Worm (Caenorhabditis elegans) whole organism, late embryonic: ENCODE data around the gene C24H12.4.

Experiments used
- K09A11.1 ChIP-seq: sonication (generic microtip); optimal IDR thresholded peaks from 2 replicates; lab custom pipeline; 2017; ENCODE audit warnings: antibody characterized with exemption, mild to moderate bottlenecking, missing genetic modification characterization, missing compliant biosample characterization; ENCODE audit not compliant: insufficient read depth
- elt-2 ChIP-seq: sonication (generic microtip); optimal IDR thresholded peaks from 2 replicates; lab custom pipeline; 2016; ENCODE audit warnings: missing genetic modification reagents, missing genetic modification characterization, missing compliant biosample characterization
- hlh-8 ChIP-seq: sonication (generic microtip); optimal IDR thresholded peaks from 2 replicates; lab custom pipeline; 2016; ENCODE audit warnings: missing genotype, missing genetic modification characterization, missing compliant biosample characterization
- nfya-1 ChIP-seq: sonication (generic microtip); optimal IDR thresholded peaks from 2 replicates; lab custom pipeline; 2017; ENCODE audit warnings: missing genetic modification characterization, mild to moderate bottlenecking, missing compliant biosample characterization, antibody characterized with exemption, moderate library complexity
- pha-4 ChIP-seq: fragments of 150-350 bp; optimal IDR thresholded peaks from 2 replicates; lab custom pipeline; 2018; ENCODE audit warnings: missing biosample characterization, missing genetic modification reagents, missing genetic modification characterization
- pros-1 ChIP-seq: fragments of 150-350 bp; optimal IDR thresholded peaks from 2 replicates; lab custom pipeline; 2014; ENCODE audit warnings: missing biosample characterization, missing genetic modification reagents, missing genetic modification characterization
- tbx-2 ChIP-seq: sonication (generic microtip); optimal IDR thresholded peaks from 2 replicates; lab custom pipeline; 2016; ENCODE audit warnings: missing genetic modification characterization, missing compliant biosample characterization
- unc-55 ChIP-seq: sonication (generic microtip); optimal IDR thresholded peaks from 2 replicates; lab custom pipeline; 2017; ENCODE audit warnings: missing biosample characterization, missing genetic modification reagents, missing genetic modification characterization

ce11 chrII:437279-437678, 26.3 kb downstream of the C24H12.4 start:
- TF ChIP-seq pha-4 (no peak), elt-2 (tag; lab: Kevin White, UChicago) (no peak), K09A11.1 (no peak), pros-1 (tag; lab: Kevin White, UChicago) (no peak), unc-55 (no peak), nfya-1 (tag; lab: Kevin White, UChicago) (no peak), hlh-8 (tag; lab: Kevin White, UChicago) (no peak), tbx-2 (tag; lab: Kevin White, UChicago) (no peak)
